Worm (Caenorhabditis elegans) whole organism, young adult: ENCODE measurements around the gene ZK563.2.

Experiments
- B0019.2 ChIP-seq: fragments of 200-800 bp; sonication (Bioruptor generic); conservative IDR thresholded peaks from 2 replicates; pipeline ENCODE4 v1.3.6; 2022; ENCODE audit warnings: missing genetic modification reagents, missing genetic modification characterization, missing compliant biosample characterization
- B0035.1 ChIP-seq: sonication (generic microtip); optimal IDR thresholded peaks from 2 replicates; lab custom pipeline; 2016; ENCODE audit warnings: missing genetic modification characterization, mild to moderate bottlenecking, missing compliant biosample characterization, missing genotype, missing genetic modification reagents
- F10E7.11 ChIP-seq: sonication (generic microtip); optimal IDR thresholded peaks from 2 replicates; lab custom pipeline; 2017; ENCODE audit warnings: mild to moderate bottlenecking, missing genetic modification characterization, moderate library complexity, missing compliant biosample characterization
- F22D6.2 ChIP-seq: sonication (generic microtip); optimal IDR thresholded peaks from 2 replicates; lab custom pipeline; 2016; ENCODE audit warnings: mild to moderate bottlenecking, missing genetic modification characterization, missing compliant biosample characterization
- F57A8.1 ChIP-seq: fragments of 200-800 bp; sonication (Bioruptor generic); optimal IDR thresholded peaks from 2 replicates; lab custom pipeline; 2018; ENCODE audit warnings: mild to moderate bottlenecking, missing genetic modification characterization, moderate library complexity, missing compliant biosample characterization
- Y67H2A.10 ChIP-seq: fragments of 200-800 bp; sonication (Bioruptor generic); conservative IDR thresholded peaks from 2 replicates; pipeline ENCODE4 v1.3.6; 2022; ENCODE audit warnings: missing genetic modification reagents, missing genetic modification characterization, missing compliant biosample characterization
- Y79H2A.3 ChIP-seq: fragments of 200-800 bp; sonication (Bioruptor generic); conservative IDR thresholded peaks from 2 replicates; pipeline ENCODE4 v1.3.6; 2022; ENCODE audit warnings: missing genetic modification reagents, missing genetic modification characterization, missing compliant biosample characterization
- aptf-3 ChIP-seq: fragments of 200-800 bp; sonication (Bioruptor generic); IDR thresholded peaks from 2 replicates; pipeline ENCODE4 v1.3.6; 2022; ENCODE audit warnings: missing genetic modification characterization, missing compliant biosample characterization
- bed-1 ChIP-seq: fragments of 200-800 bp; sonication (Bioruptor generic); IDR thresholded peaks from 2 replicates; pipeline ENCODE4 v1.3.6; 2022; ENCODE audit warnings: missing genetic modification reagents, missing genetic modification characterization, missing compliant biosample characterization
- ccch-3 ChIP-seq: fragments of 200-800 bp; sonication (Bioruptor generic); optimal IDR thresholded peaks from 2 replicates; lab custom pipeline; 2018; ENCODE audit warnings: mild to moderate bottlenecking, missing genetic modification characterization, missing compliant biosample characterization
- cebp-2 ChIP-seq: fragments of 200-800 bp; sonication (Bioruptor generic); IDR thresholded peaks from 2 replicates; pipeline ENCODE4 v1.3.6; 2022; ENCODE audit warnings: missing genetic modification characterization, missing compliant biosample characterization
- ceh-79 ChIP-seq: sonication (generic microtip); optimal IDR thresholded peaks from 2 replicates; lab custom pipeline; 2017; ENCODE audit warnings: mild to moderate bottlenecking, missing genetic modification characterization, missing compliant biosample characterization
- dox-1 ChIP-seq: fragments of 200-800 bp; sonication (Bioruptor generic); IDR thresholded peaks from 2 replicates; pipeline ENCODE4 v1.3.6; 2022; ENCODE audit warnings: missing genetic modification reagents, missing genetic modification characterization, missing compliant biosample characterization
- dpl-1 ChIP-seq: fragments of 150-350 bp; optimal IDR thresholded peaks from 2 replicates; lab custom pipeline; 2014; ENCODE audit warnings: missing biosample characterization, missing genetic modification reagents, missing genetic modification characterization
- efl-1 ChIP-seq: fragments of 150-350 bp; optimal IDR thresholded peaks from 2 replicates; lab custom pipeline; 2014; ENCODE audit warnings: missing biosample characterization, missing genetic modification reagents, missing genetic modification characterization
- egl-18 ChIP-seq: fragments of 200-800 bp; sonication (Bioruptor generic); IDR thresholded peaks from 2 replicates; pipeline ENCODE4 v1.3.6; 2022; ENCODE audit warnings: missing genetic modification reagents, missing genetic modification characterization, missing compliant biosample characterization
- ets-4 ChIP-seq: fragments of 200-800 bp; sonication (Bioruptor generic); optimal IDR thresholded peaks from 2 replicates; lab custom pipeline; 2018; ENCODE audit warnings: mild to moderate bottlenecking, missing genetic modification characterization, missing compliant biosample characterization
- fkh-3 ChIP-seq: sonication (generic microtip); optimal IDR thresholded peaks from 2 replicates; lab custom pipeline; 2016; ENCODE audit warnings: mild to moderate bottlenecking, missing genetic modification characterization, missing compliant biosample characterization
- let-607 ChIP-seq, 2 experiments: fragments of 200-800 bp in 1 of 2; sonication (Bioruptor generic) in 1 of 2; sonication (generic microtip) in 1 of 2; optimal IDR thresholded peaks; 2 replicates each; lab custom pipeline; 2016 to 2018; ENCODE audit warnings: mild to moderate bottlenecking in 2 of 2, missing compliant biosample characterization in 2 of 2, missing genetic modification characterization in 2 of 2, moderate library complexity in 2 of 2, missing genotype in 1 of 2
- lin-26 ChIP-seq: fragments of 200-800 bp; sonication (Bioruptor generic); IDR thresholded peaks from 2 replicates; pipeline ENCODE4 v1.3.6; 2022; ENCODE audit warnings: missing genetic modification reagents, missing genetic modification characterization, missing compliant biosample characterization
- lin-40 ChIP-seq: sonication (generic microtip); optimal IDR thresholded peaks from 2 replicates; lab custom pipeline; 2016; ENCODE audit warnings: missing genetic modification characterization, mild to moderate bottlenecking, missing compliant biosample characterization, missing genotype, missing genetic modification reagents
- lsy-27 ChIP-seq: sonication (generic microtip); optimal IDR thresholded peaks from 2 replicates; lab custom pipeline; 2017; ENCODE audit warnings: missing genetic modification characterization, mild to moderate bottlenecking, missing compliant biosample characterization, antibody characterized with exemption, missing genotype, borderline replicate concordance; ENCODE audit not compliant: insufficient read depth
- madf-3 ChIP-seq: fragments of 200-800 bp; sonication (Bioruptor generic); IDR thresholded peaks from 2 replicates; pipeline ENCODE4 v1.3.6; 2022; ENCODE audit warnings: missing genetic modification reagents, missing genetic modification characterization, missing compliant biosample characterization
- mel-28 ChIP-seq: sonication (generic microtip); optimal IDR thresholded peaks from 2 replicates; lab custom pipeline; 2016; ENCODE audit warnings: borderline replicate concordance, mild to moderate bottlenecking, missing genetic modification characterization, missing compliant biosample characterization
- nhr-120 ChIP-seq: fragments of 200-800 bp; sonication (Bioruptor generic); IDR thresholded peaks from 2 replicates; pipeline ENCODE4 v1.3.6; 2022; ENCODE audit warnings: missing genetic modification characterization, missing compliant biosample characterization
- nhr-179 ChIP-seq: sonication (generic microtip); optimal IDR thresholded peaks from 2 replicates; lab custom pipeline; 2016; ENCODE audit warnings: mild to moderate bottlenecking, missing genetic modification characterization, missing compliant biosample characterization
- nhr-80 ChIP-seq: sonication (generic microtip); optimal IDR thresholded peaks from 2 replicates; lab custom pipeline; 2016; ENCODE audit warnings: missing genetic modification characterization, missing compliant biosample characterization
- pha-4 ChIP-seq: fragments of 150-350 bp; sonication (generic microtip); optimal IDR thresholded peaks from 2 replicates; lab custom pipeline; 2014; ENCODE audit warnings: missing biosample characterization, missing genetic modification reagents, missing genetic modification characterization
- rcor-1 ChIP-seq: fragments of 200-800 bp; sonication (Bioruptor generic); IDR thresholded peaks from 2 replicates; pipeline ENCODE4 v1.3.6; 2022; ENCODE audit warnings: missing genetic modification reagents, missing genetic modification characterization, missing compliant biosample characterization
- snpc-4 ChIP-seq, 5 experiments: fragments of 150-350 bp in 1 of 5; sonication (generic microtip) in 4 of 5; optimal IDR thresholded peaks; 2 replicates each; lab custom pipeline; 2014 to 2018; ENCODE audit warnings: missing genetic modification characterization in 5 of 5, missing biosample characterization in 3 of 5, antibody characterized with exemption in 2 of 5, mild to moderate bottlenecking in 2 of 5, missing compliant biosample characterization in 2 of 5, missing genotype in 2 of 5, moderate library complexity in 2 of 5, missing genetic modification reagents in 1 of 5
- somi-1 ChIP-seq: fragments of 200-800 bp; sonication (Bioruptor generic); optimal IDR thresholded peaks from 2 replicates; lab custom pipeline; 2018; ENCODE audit warnings: mild to moderate bottlenecking, missing genetic modification characterization, missing compliant biosample characterization
- unc-130 ChIP-seq: sonication (generic microtip); optimal IDR thresholded peaks from 2 replicates; lab custom pipeline; 2016; ENCODE audit warnings: missing genetic modification reagents, missing genetic modification characterization, missing compliant biosample characterization
- unc-62 ChIP-seq: fragments of 150-350 bp; optimal IDR thresholded peaks from 2 replicates; lab custom pipeline; 2014; ENCODE audit warnings: missing biosample characterization, missing genetic modification reagents, missing genetic modification characterization
- xnd-1 ChIP-seq: sonication (generic microtip); optimal IDR thresholded peaks from 2 replicates; lab custom pipeline; 2016; ENCODE audit warnings: missing genotype, missing genetic modification reagents, missing genetic modification characterization, missing compliant biosample characterization
- ztf-22 ChIP-seq: fragments of 200-800 bp; sonication (Bioruptor generic); optimal IDR thresholded peaks from 2 replicates; lab custom pipeline; 2018; ENCODE audit warnings: mild to moderate bottlenecking, missing genetic modification characterization, moderate library complexity, missing compliant biosample characterization
- ztf-3 ChIP-seq: fragments of 200-800 bp; sonication (Bioruptor generic); optimal IDR thresholded peaks from 2 replicates; lab custom pipeline; 2018; ENCODE audit warnings: mild to moderate bottlenecking, missing genetic modification characterization, missing compliant biosample characterization
- ztf-6 ChIP-seq: fragments of 200-800 bp; sonication (Bioruptor generic); IDR thresholded peaks from 2 replicates; pipeline ENCODE4 v1.3.6; 2022; ENCODE audit warnings: missing genetic modification reagents, missing genetic modification characterization, missing compliant biosample characterization

ZK563.2 gene

DNA sequence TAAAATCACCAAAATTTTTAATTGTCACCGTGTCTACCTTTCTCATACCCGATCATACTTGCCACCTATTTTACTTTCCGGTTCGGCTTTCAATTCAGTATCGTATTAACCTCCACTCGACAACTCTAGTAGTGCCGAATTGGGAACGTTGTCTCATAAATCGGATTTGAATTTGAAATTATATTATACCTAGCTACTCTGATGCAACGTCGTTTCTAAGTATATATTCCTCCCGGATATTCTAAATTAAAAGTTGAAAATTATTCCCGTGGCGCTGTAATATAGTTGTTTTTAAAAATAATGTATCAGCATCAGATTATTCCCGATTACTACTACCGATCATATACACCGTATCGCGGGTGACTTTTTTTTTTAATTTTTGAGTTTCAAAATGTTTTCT lies at the start of gene ZK563.2:
Gene ZK563.2, plus strand, starts transcription at position 301 of the 400 bp plus-strand sequence.
- TF ChIP-seq snpc-4 (GFP tag; optimal IDR thresholded peaks at IDR 0.05; lab: Kevin White, UChicago), result no peak
- no peak for TF ChIP-seq snpc-4 (tag; optimal IDR thresholded peaks at IDR 0.05; lab: Kevin White, UChicago)
- TF ChIP-seq efl-1 (GFP tag; lab: Kevin White, UChicago), result no peak
- TF ChIP-seq unc-130 (GFP tag; lab: Kevin White, UChicago), result no peak
- no peak for TF ChIP-seq dox-1 (GFP tag; lab: Robert Waterston, UW)
- no peak for TF ChIP-seq ets-4
- no peak for TF ChIP-seq aptf-3 (GFP tag; lab: Robert Waterston, UW)
- TF ChIP-seq F57A8.1, result no peak

DNA sequence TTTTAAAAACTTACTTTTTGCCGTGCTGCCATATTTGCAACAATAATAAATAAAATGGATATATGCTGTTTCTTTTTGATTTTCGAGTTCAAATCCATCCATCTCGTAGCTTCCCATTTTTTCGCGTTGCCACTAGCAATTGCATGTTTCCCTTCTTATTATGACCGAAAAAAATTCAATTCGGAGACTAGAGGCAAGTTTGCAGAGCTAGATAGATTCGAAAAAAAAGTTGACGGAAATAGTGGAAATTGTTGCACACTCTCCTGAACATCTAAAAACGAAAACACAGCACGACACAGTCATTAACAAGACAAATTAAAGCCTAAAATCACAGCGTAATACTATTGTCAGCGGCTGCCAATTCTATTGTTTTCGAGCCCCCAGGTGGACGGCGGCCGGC lies 42.6 kb upstream of the ZK563.2 start, which contains the start of gene F11D5.6:
Gene F11D5.6, minus strand, starts transcription at position 101 of the 400 bp plus-strand sequence.
- TF ChIP-seq let-607 (tag; optimal IDR thresholded peaks at IDR 0.05; lab: Kevin White, UChicago) (no peak), Y79H2A.3 (GFP tag; lab: Robert Waterston, UW) (no peak), unc-62 (GFP tag; lab: Kevin White, UChicago) (no peak), B0035.1 (tag; lab: Kevin White, UChicago) (no peak), pha-4 (tag; lab: Kevin White, UChicago) (no peak), bed-1 (GFP tag; lab: Robert Waterston, UW) (no peak), cebp-2 (GFP tag; lab: Robert Waterston, UW) (no peak), nhr-179 (tag; lab: Kevin White, UChicago) (no peak), efl-1 (GFP tag; lab: Kevin White, UChicago) (no peak), lin-26 (no peak), F22D6.2 (tag; lab: Kevin White, UChicago) (no peak), nhr-120 (no peak), ztf-3 (GFP tag; lab: Kevin White, UChicago) (no peak)

DNA sequence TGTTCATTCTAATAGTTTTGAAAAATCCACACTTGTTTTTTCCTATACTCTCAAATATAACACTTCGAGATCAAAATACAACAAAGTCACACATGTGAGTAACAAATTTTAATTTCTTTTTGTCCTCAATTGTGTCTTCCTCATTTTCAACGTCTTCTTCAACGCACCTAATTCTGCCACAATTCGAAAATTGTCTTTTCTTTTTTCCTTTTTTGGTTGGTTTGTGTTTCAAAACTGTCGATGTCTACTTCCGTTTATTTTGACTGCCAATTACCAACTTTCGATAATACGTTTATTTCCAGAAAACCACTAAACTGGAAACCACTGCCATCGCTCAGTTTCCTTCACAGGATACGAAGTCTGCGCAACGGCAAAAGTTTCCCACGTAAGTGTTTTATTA lies 35.9 kb upstream of the ZK563.2 start, which contains the start of gene F11D5.1:
Gene F11D5.1, plus strand, starts transcription at position 301 of the 400 bp plus-strand sequence.
- TF ChIP-seq somi-1 (GFP tag; lab: Kevin White, UChicago) (no peak), egl-18 (GFP tag; lab: Robert Waterston, UW) (no peak), lin-26 (no peak)

DNA sequence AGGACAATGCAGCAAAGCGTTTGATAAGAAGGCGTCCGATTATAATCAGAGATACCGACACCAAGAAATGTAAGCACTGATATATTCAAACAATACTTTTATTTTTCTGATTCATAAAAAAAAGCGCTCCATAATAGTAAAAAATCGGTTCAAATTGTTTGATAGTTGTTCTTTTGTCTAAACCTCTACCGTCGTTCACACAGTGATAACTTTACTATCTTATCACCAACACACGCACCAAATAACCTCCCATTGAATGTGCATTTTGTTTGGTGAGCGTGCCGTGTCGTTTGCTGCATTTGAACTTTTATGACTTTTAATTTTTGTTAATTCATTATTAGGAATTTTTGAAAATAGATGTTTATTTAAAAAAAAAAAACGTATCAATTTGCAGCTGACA lies 34.6 kb upstream of the ZK563.2 start:
- no peak for TF ChIP-seq fkh-3 (tag; lab: Kevin White, UChicago)
- peak; percentile 78 for TF ChIP-seq nhr-80 (tag; lab: Kevin White, UChicago)

DNA sequence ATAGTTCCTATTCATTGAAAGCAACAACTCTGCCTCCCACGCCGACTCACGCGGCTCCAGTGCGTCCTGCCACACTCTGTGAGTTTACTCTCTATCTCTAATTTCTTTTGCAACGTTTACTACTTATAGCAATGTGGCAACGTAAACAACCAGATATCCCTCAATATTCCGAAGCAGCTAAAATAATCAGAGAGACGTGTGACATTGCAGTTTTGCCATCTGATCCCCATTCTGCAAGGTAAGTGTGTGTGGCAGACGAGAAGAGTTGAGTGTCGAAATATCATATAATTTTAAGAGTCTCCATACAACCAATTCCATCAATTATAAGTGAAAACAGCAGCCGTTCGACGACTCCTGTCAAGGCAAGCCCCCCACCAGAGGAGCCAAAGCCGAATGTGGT lies 28.9 kb upstream of the ZK563.2 start:
- TF ChIP-seq ztf-22 (GFP tag; lab: Kevin White, UChicago) (no peak), Y67H2A.10 (GFP tag; lab: Robert Waterston, UW) (no peak), ccch-3 (GFP tag; lab: Kevin White, UChicago) (no peak), ceh-79 (tag; lab: Kevin White, UChicago) (no peak), rcor-1 (GFP tag; lab: Robert Waterston, UW) (no peak), dpl-1 (GFP tag; lab: Kevin White, UChicago) (no peak), madf-3 (GFP tag; lab: Robert Waterston, UW) (no peak), F10E7.11 (tag; lab: Kevin White, UChicago) (no peak), B0019.2 (GFP tag; lab: Robert Waterston, UW) (no peak), lin-40 (tag; lab: Kevin White, UChicago) (no peak), ztf-6 (no peak), lsy-27 (no peak), mel-28 (no peak), snpc-4 (GFP tag; optimal IDR thresholded peaks at IDR 0.05; lab: Kevin White, UChicago) (no peak), snpc-4 (tag; optimal IDR thresholded peaks at IDR 0.05; lab: Kevin White, UChicago) (no peak), xnd-1 (tag; lab: Kevin White, UChicago) (no peak)
- TF ChIP-seq, all 124 proteins: peak for 0
